Worm (Caenorhabditis elegans) whole organism, L2 larva: ENCODE measurements around the gene dhhc-14.

Experiments
- C34F6.9 ChIP-seq: fragments of 150-350 bp; optimal IDR thresholded peaks from 2 replicates; lab custom pipeline; 2014; ENCODE audit warnings: missing biosample characterization, missing genetic modification characterization
- F13H6.1 ChIP-seq: sonication (generic microtip); optimal IDR thresholded peaks from 2 replicates; lab custom pipeline; 2016; ENCODE audit warnings: missing genetic modification characterization, missing compliant biosample characterization
- R02D3.7 ChIP-seq: fragments of 150-350 bp; optimal IDR thresholded peaks from 2 replicates; lab custom pipeline; 2014; ENCODE audit warnings: missing biosample characterization, missing genetic modification characterization
- ZK546.5 ChIP-seq: sonication (generic microtip); optimal IDR thresholded peaks from 2 replicates; lab custom pipeline; 2017; ENCODE audit warnings: missing biosample characterization, missing genetic modification characterization
- alr-1 ChIP-seq: fragments of 150-350 bp; optimal IDR thresholded peaks from 2 replicates; lab custom pipeline; 2014; ENCODE audit warnings: missing biosample characterization, missing genetic modification characterization
- aly-2 ChIP-seq: fragments of 150-350 bp; optimal IDR thresholded peaks from 2 replicates; lab custom pipeline; 2014; ENCODE audit warnings: missing biosample characterization, missing genetic modification characterization
- ama-1 ChIP-seq: fragments of 150-350 bp; optimal IDR thresholded peaks from 2 replicates; lab custom pipeline; 2018; ENCODE audit warnings: inconsistent platforms
- ceh-16 ChIP-seq: fragments of 150-350 bp; optimal IDR thresholded peaks from 2 replicates; lab custom pipeline; 2014; ENCODE audit warnings: missing biosample characterization, missing genetic modification characterization
- ceh-82 ChIP-seq: fragments of 150-350 bp; optimal IDR thresholded peaks from 2 replicates; lab custom pipeline; 2014; ENCODE audit warnings: missing biosample characterization, missing genetic modification characterization
- egl-27 ChIP-seq: sonication (generic microtip); optimal IDR thresholded peaks from 3 replicates; lab custom pipeline; 2017; ENCODE audit warnings: missing biosample characterization, missing genetic modification reagents, missing genetic modification characterization
- elt-1 ChIP-seq: fragments of 150-350 bp; optimal IDR thresholded peaks from 2 replicates; lab custom pipeline; 2014; ENCODE audit warnings: missing biosample characterization, missing genetic modification characterization
- elt-3 ChIP-seq: sonication (generic microtip); optimal IDR thresholded peaks from 2 replicates; lab custom pipeline; 2017; ENCODE audit warnings: missing biosample characterization, missing genetic modification characterization
- fos-1 ChIP-seq: fragments of 150-350 bp; optimal IDR thresholded peaks from 2 replicates; lab custom pipeline; 2014; ENCODE audit warnings: missing biosample characterization, missing genetic modification characterization
- lin-11 ChIP-seq: fragments of 150-350 bp; sonication (generic microtip); optimal IDR thresholded peaks from 2 replicates; lab custom pipeline; 2014; ENCODE audit warnings: missing biosample characterization, missing genetic modification characterization, inconsistent platforms, mixed read lengths
- lin-13 ChIP-seq: fragments of 150-350 bp; optimal IDR thresholded peaks from 2 replicates; lab custom pipeline; 2014; ENCODE audit warnings: missing biosample characterization, missing genetic modification reagents, missing genetic modification characterization
- lin-39 ChIP-seq: fragments of 150-350 bp; optimal IDR thresholded peaks from 2 replicates; lab custom pipeline; 2014; ENCODE audit warnings: missing biosample characterization, missing genetic modification reagents, missing genetic modification characterization
- lsy-2 ChIP-seq, 2 experiments: fragments of 150-350 bp in 1 of 2; sonication (generic microtip) in 1 of 2; optimal IDR thresholded peaks; 2 replicates each; lab custom pipeline; 2014 to 2017; ENCODE audit warnings: missing biosample characterization in 2 of 2, missing genetic modification characterization in 2 of 2
- mab-5 ChIP-seq: fragments of 150-350 bp; optimal IDR thresholded peaks from 2 replicates; lab custom pipeline; 2014; ENCODE audit warnings: missing biosample characterization, missing genetic modification characterization
- mbf-1 ChIP-seq: sonication (generic microtip); optimal IDR thresholded peaks from 2 replicates; lab custom pipeline; 2017; ENCODE audit warnings: missing biosample characterization, missing genetic modification characterization
- mdl-1 ChIP-seq, 2 experiments: fragments of 150-350 bp in 1 of 2; sonication (generic microtip) in 1 of 2; optimal IDR thresholded peaks; 2 replicates each; lab custom pipeline; 2017; ENCODE audit warnings: missing biosample characterization in 2 of 2, missing genetic modification characterization in 2 of 2
- nhr-10 ChIP-seq: sonication (generic microtip); optimal IDR thresholded peaks from 2 replicates; lab custom pipeline; 2017; ENCODE audit warnings: missing biosample characterization, missing genetic modification characterization
- nhr-12 ChIP-seq: fragments of 150-350 bp; optimal IDR thresholded peaks from 2 replicates; lab custom pipeline; 2014; ENCODE audit warnings: missing biosample characterization, missing genetic modification characterization
- nhr-129 ChIP-seq: fragments of 150-350 bp; optimal IDR thresholded peaks from 2 replicates; lab custom pipeline; 2014; ENCODE audit warnings: missing biosample characterization, missing genetic modification characterization
- nhr-21 ChIP-seq: fragments of 150-350 bp; optimal IDR thresholded peaks from 2 replicates; lab custom pipeline; 2014; ENCODE audit warnings: missing biosample characterization, missing genetic modification characterization
- nhr-23 ChIP-seq: fragments of 150-350 bp; optimal IDR thresholded peaks from 2 replicates; lab custom pipeline; 2014; ENCODE audit warnings: missing biosample characterization, missing genetic modification reagents, missing genetic modification characterization
- nhr-237 ChIP-seq: fragments of 150-350 bp; optimal IDR thresholded peaks from 2 replicates; lab custom pipeline; 2014; ENCODE audit warnings: missing biosample characterization, missing genetic modification characterization
- nhr-25 ChIP-seq: fragments of 150-350 bp; sonication (generic microtip); optimal IDR thresholded peaks from 3 replicates; lab custom pipeline; 2014; ENCODE audit warnings: missing biosample characterization, missing genetic modification characterization
- nhr-6 ChIP-seq: fragments of 150-350 bp; optimal IDR thresholded peaks from 2 replicates; lab custom pipeline; 2014; ENCODE audit warnings: missing biosample characterization, missing genetic modification characterization
- sem-4 ChIP-seq: fragments of 150-350 bp; optimal IDR thresholded peaks from 2 replicates; lab custom pipeline; 2014; ENCODE audit warnings: missing biosample characterization, missing genetic modification reagents, missing genetic modification characterization
- skn-1 ChIP-seq: sonication (generic microtip); optimal IDR thresholded peaks from 2 replicates; lab custom pipeline; 2017; ENCODE audit warnings: missing biosample characterization, missing genetic modification characterization
- sma-3 ChIP-seq: sonication (generic microtip); optimal IDR thresholded peaks from 2 replicates; lab custom pipeline; 2016; ENCODE audit warnings: missing genetic modification reagents, missing genetic modification characterization, missing compliant biosample characterization
- sma-9 ChIP-seq, 2 experiments: fragments of 150-350 bp in 1 of 2; sonication (generic microtip) in 1 of 2; optimal IDR thresholded peaks; 2 replicates each; lab custom pipeline; 2014 to 2016; ENCODE audit warnings: missing genetic modification characterization in 2 of 2, mild to moderate bottlenecking in 1 of 2, missing biosample characterization in 1 of 2, missing compliant biosample characterization in 1 of 2, missing genetic modification reagents in 1 of 2, moderate library complexity in 1 of 2
- zag-1 ChIP-seq: fragments of 150-350 bp; optimal IDR thresholded peaks from 2 replicates; lab custom pipeline; 2014; ENCODE audit warnings: missing biosample characterization, missing genetic modification characterization
- ztf-1 ChIP-seq: fragments of 200-800 bp; sonication (Bioruptor generic); conservative IDR thresholded peaks from 2 replicates; pipeline ENCODE4 v1.3.6; 2022; ENCODE audit warnings: missing genetic modification characterization, missing compliant biosample characterization

The dhhc-14 gene

DNA sequence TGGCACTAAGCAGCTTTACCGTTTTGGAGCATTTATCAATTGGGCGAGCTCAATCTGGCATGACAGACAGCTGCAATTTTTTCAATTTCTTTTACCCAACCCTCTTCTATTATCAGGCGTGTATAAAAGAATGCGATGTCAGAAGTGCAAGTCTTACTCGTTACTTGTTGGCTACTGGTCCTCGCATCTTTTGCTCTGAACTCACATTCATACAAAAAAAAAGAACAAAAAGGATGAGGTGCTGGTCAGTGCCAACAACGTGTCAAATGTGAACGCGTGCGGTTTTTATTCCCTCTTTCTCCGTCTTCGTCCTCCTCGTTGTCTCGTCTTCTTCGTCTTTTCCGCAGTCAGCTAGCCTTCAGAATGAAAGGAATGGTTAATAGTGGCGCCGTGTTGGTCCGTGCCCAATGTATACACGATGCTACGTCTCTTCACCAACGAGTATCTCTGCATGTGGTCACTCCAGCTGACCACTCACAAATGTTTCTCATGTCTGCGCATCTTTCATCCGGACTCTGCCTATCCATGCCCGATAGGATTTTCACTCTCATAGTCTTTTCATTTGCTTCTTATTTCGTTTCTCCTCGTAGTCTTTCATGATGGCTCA lies 13.8 kb downstream of the dhhc-14 start:
- TF ChIP-seq mdl-1 (tag; optimal IDR thresholded peaks at IDR 0.05; lab: Kevin White, UChicago), result peak; percentile 32 to 60
- TF ChIP-seq nhr-6 (tag; lab: Kevin White, UChicago), result no peak
- TF ChIP-seq egl-27, result no peak
- TF ChIP-seq sem-4 (tag; lab: Kevin White, UChicago), result peak; percentile 3
- TF ChIP-seq elt-3 (tag; lab: Kevin White, UChicago), result no peak
- TF ChIP-seq skn-1 (tag; lab: Kevin White, UChicago), result no peak
- no peak for TF ChIP-seq lsy-2 (tag; optimal IDR thresholded peaks at IDR 0.05; lab: Kevin White, UChicago)
- TF ChIP-seq mab-5 (tag; lab: Kevin White, UChicago), result no peak
- peak; percentile 25 for TF ChIP-seq C34F6.9 (tag; lab: Kevin White, UChicago)
- no peak for TF ChIP-seq aly-2
- TF ChIP-seq F13H6.1 (tag; lab: Kevin White, UChicago), result peak; percentile 87
- peak; percentile 6 for TF ChIP-seq zag-1 (tag; lab: Kevin White, UChicago)
- TF ChIP-seq, all 48 proteins: peak for 5

DNA sequence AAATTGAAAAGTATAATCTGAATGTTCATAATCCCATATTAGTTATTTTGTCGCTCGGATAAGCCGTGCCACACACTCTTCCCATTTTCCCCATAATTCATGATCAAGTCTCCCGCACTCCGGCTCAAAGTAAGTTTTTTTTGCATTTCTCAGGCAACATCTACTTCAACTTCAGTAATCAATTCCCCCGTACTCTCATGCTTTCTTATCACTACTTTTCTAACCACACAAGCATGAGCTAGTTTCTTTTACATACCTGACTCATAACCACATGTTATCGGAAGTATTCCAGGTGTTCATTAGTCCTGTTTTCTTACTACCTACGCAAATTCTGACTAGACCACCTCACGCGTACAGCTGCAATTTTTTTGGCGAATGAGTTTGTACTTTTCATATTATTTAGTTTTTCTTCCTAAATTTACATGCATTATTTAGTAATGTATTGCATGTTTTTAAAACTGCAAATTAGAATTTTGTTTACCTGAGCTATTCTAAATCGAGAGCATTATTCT lies 14.5 kb downstream of the dhhc-14 start:
- no peak for TF ChIP-seq sma-9 (GFP tag; optimal IDR thresholded peaks at IDR 0.05; lab: Kevin White, UChicago)
- no peak for TF ChIP-seq sma-9 (tag; optimal IDR thresholded peaks at IDR 0.05; lab: Kevin White, UChicago)
- peak in 1 of 2 experiments; percentile 6 for TF ChIP-seq lsy-2 (tag; optimal IDR thresholded peaks at IDR 0.05; lab: Kevin White, UChicago)
- peak; percentile 9 for TF ChIP-seq nhr-21 (tag; lab: Kevin White, UChicago)
- no peak for TF ChIP-seq nhr-12
- no peak for TF ChIP-seq R02D3.7 (tag; lab: Kevin White, UChicago)
- peak; percentile 14 for TF ChIP-seq fos-1

DNA sequence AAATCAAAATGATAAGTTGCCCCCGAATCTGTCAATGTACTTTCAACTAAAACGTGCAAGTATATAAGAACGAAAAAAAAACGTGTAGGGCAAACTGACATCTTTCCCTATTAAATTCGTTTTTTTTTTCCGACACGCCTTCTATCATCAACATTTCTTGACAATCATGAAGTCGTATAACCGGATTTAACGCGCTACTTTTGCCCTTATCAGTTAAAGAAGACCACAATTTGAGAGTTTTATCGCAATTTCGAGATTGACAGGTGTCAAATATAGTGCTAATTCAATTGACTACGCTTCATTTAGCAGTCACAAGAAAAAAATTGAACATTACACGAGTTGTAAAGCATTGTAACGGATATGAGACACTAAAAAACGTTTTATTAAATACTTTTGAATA lies 15.1 kb downstream of the dhhc-14 start:
- TF ChIP-seq nhr-25 (no peak), fos-1 (peak; percentile 80), nhr-237 (tag; lab: Kevin White, UChicago) (no peak), ceh-82 (no peak)
- TF ChIP-seq, all 48 proteins: peak for 1

DNA sequence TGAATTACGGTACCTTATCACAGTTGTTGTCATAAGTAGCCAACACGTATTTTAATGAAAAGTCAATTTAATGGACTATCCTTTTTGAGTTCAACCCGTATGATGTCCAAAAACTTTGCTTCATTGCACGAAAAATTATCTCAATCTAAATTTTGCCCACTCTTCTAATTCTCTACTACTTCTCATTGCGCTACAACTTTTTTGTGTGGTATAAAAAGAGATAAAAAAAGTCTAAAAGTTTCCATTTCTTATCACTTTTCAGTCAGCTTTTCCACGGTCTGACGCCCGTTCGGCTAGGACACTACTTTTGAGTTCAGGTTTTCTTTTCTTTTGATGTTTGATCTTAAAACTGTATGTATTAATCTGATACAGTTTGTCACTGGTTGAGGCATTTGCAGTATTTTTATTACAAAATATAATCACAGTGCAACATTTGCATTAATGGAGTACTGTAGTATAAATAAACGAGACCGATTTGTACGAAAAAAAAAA lies 15.8 kb downstream of the dhhc-14 start:
- TF ChIP-seq lin-13 (no peak), nhr-10 (tag; lab: Kevin White, UChicago) (no peak), fos-1 (peak; percentile 30), sma-9 (GFP tag; optimal IDR thresholded peaks at IDR 0.05; lab: Kevin White, UChicago) (peak; percentile 58), sma-9 (tag; optimal IDR thresholded peaks at IDR 0.05; lab: Kevin White, UChicago) (no peak)

DNA sequence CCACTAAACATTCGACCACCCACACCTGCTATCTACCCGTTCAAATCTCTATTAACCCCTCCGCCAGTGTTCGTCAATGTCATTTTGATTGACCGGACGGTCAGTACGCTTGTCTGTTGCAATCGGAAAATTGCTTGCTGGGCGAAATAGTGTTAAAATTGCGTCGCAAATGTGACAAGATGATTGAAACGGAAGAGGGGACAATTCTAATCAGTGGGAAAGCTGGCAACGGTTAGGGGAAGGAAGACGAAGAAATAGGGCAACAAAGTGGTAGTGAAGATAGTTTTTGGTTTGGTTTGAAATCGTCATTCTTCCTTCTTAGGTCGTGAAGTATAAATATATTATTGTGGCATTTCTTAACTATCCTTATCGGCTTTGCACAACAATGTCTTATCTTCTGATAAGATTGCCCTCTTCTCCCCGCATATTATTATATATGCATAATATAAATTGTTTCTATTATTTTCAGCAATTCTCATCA lies 16.4 kb downstream of the dhhc-14 start:
- no peak for TF ChIP-seq ceh-82
- no peak for TF ChIP-seq sma-3 (GFP tag; lab: Kevin White, UChicago)
- no peak for TF ChIP-seq lin-39 (tag; lab: Kevin White, UChicago)
- no peak for TF ChIP-seq ama-1
- no peak for TF ChIP-seq elt-3 (tag; lab: Kevin White, UChicago)
- no peak for TF ChIP-seq alr-1
- no peak for TF ChIP-seq elt-1 (tag; lab: Kevin White, UChicago)
- TF ChIP-seq R02D3.7 (tag; lab: Kevin White, UChicago), result no peak
- TF ChIP-seq ceh-16 (tag; lab: Kevin White, UChicago), result peak; percentile 31
- TF ChIP-seq nhr-237 (tag; lab: Kevin White, UChicago), result no peak
- TF ChIP-seq ztf-1 (GFP tag; lab: Robert Waterston, UW), result no peak
- TF ChIP-seq lin-11, result no peak
- no peak for TF ChIP-seq mbf-1
- TF ChIP-seq sem-4 (tag; lab: Kevin White, UChicago), result no peak
- peak; percentile 61 for TF ChIP-seq fos-1
- TF ChIP-seq nhr-25, result no peak
- no peak for TF ChIP-seq lin-13
- no peak for TF ChIP-seq egl-27
- no peak for TF ChIP-seq nhr-129 (tag; lab: Kevin White, UChicago)
- no peak for TF ChIP-seq nhr-23 (tag; lab: Kevin White, UChicago)
- TF ChIP-seq aly-2, result no peak
- TF ChIP-seq nhr-21 (tag; lab: Kevin White, UChicago), result peak; percentile 24
- TF ChIP-seq ZK546.5, result no peak
- no peak for TF ChIP-seq nhr-6 (tag; lab: Kevin White, UChicago)
